Fruit fly (Drosophila melanogaster): ENCODE results near the gene Prosalpha4.
A peak's percentile ranks its signal among the peaks of the same experiment; 100 is the strongest.

The Prosalpha4 gene

DNA sequence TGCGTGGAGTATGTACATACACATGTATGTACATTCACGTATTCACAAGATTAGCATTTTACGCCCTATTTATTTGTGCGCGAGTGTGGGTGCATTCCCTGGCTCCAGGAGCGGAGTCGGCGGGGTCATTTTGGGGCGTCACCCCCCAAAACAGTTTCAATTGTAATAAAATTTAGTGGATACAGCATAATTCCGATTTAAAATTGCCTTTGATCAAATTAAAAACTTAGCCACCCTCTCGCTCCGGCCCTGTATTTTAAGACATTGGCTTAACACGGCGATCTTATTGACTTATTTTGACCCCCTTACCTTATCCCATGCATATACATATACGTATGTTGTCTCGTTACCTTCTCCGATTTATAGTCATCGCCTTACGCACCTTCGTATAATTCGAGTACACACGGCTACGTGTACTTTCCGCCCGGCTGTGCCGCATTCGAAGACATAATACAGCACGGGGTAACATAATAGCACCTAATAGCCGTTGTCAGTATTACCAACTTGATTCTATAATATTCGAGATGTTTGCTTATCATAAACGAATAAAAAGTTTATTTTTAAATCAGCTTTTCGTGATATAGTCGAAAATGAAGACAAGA is 3.4 kb downstream of the Prosalpha4 start (continued):
- TF ChIP-seq CG8944 (GFP tag; optimal IDR thresholded peaks at IDR 0.05) (peak; percentile 86), Fer2 (tag; optimal IDR thresholded peaks at IDR 0.05) (peak; percentile 29), gce (GFP tag; IDR thresholded peaks at IDR 0.05) (peak; percentile 84), Gug (GFP tag; IDR thresholded peaks at IDR 0.05) (peak; percentile 97), HmgZ (tag; optimal IDR thresholded peaks at IDR 0.05) (peak; percentile 27), CG34422 (GFP tag; IDR thresholded peaks at IDR 0.05) (peak; percentile 95), nau (GFP tag; optimal IDR thresholded peaks at IDR 0.05) (peak; percentile 59), fd3F (GFP tag; optimal IDR thresholded peaks at IDR 0.05) (peak; percentile 52), CG14014 (GFP tag; IDR thresholded peaks at IDR 0.05) (peak; percentile 82), D (optimal IDR thresholded peaks at IDR 0.05) (no peak), D (GFP tag; optimal IDR thresholded peaks at IDR 0.05) (peak; percentile 70), corto (GFP tag; optimal IDR thresholded peaks at IDR 0.05) (no peak), CG4282 (GFP tag; optimal IDR thresholded peaks at IDR 0.05) (no peak), ftz-f1 (GFP tag; optimal IDR thresholded peaks at IDR 0.05) (peak; percentile 4), CG15696 (tag; optimal IDR thresholded peaks at IDR 0.05) (peak; percentile 59), CG1603 (tag; optimal IDR thresholded peaks at IDR 0.05) (peak; percentile 86), CG14441 (GFP tag; IDR thresholded peaks at IDR 0.05) (peak; percentile 93), CG1832 (GFP tag; optimal IDR thresholded peaks at IDR 0.05) (no peak), klu (GFP tag; IDR thresholded peaks at IDR 0.05) (peak; percentile 76), CG11456 (GFP tag; IDR thresholded peaks at IDR 0.05) (peak; percentile 94), inv (GFP tag; IDR thresholded peaks at IDR 0.05; ENCODE audit: partially characterized antibody) (0 out of 2 replicates have a peak, but pooled peaks have one; percentile 36), CG3407 (GFP tag; optimal IDR thresholded peaks at IDR 0.05) (peak; percentile 61), sisA (GFP tag; IDR thresholded peaks at IDR 0.05) (peak; percentile 94), Side (GFP tag; optimal IDR thresholded peaks at IDR 0.05) (peak; percentile 81), pb (GFP tag; optimal IDR thresholded peaks at IDR 0.05) (peak; percentile 65), CG17186 (GFP tag; optimal IDR thresholded peaks at IDR 0.05) (peak; percentile 22), CG4820 (GFP tag; optimal IDR thresholded peaks at IDR 0.05) (peak; percentile 79), dmrt99B (tag; optimal IDR thresholded peaks at IDR 0.05) (peak; percentile 86), Atf3 (GFP tag; optimal IDR thresholded peaks at IDR 0.05) (peak; percentile 73), CG1647 (GFP tag; optimal IDR thresholded peaks at IDR 0.05) (peak; percentile 64), Asciz (GFP tag; optimal IDR thresholded peaks at IDR 0.05) (peak; percentile 57), Gsc (GFP tag; IDR thresholded peaks at IDR 0.05) (no peak; the same call in 1 of the 2 replicates), CG4707 (GFP tag; optimal IDR thresholded peaks at IDR 0.05) (peak; percentile 37), gcm (GFP tag; optimal IDR thresholded peaks at IDR 0.05) (peak; percentile 42), CG7357 (GFP tag; IDR thresholded peaks at IDR 0.05) (peak; percentile 80), CG2678 (tag; optimal IDR thresholded peaks at IDR 0.05) (peak; percentile 88), CG10543 (GFP tag; optimal IDR thresholded peaks at IDR 0.05) (peak; percentile 16), jing (GFP tag; optimal IDR thresholded peaks at IDR 0.05) (peak; percentile 70), CG32767 (GFP tag; IDR thresholded peaks at IDR 0.05) (peak; percentile 80; the same call in 1 of the 2 replicates), br (optimal IDR thresholded peaks at IDR 0.05) (no peak), Dref (GFP tag; IDR thresholded peaks at IDR 0.05) (no peak), Trl (optimal IDR thresholded peaks at IDR 0.05) (no peak), Trl (GFP tag; optimal IDR thresholded peaks at IDR 0.05) (peak; percentile 89), CG10366 (GFP tag; IDR thresholded peaks at IDR 0.05) (peak; percentile 94), ewg (GFP tag; optimal IDR thresholded peaks at IDR 0.05) (peak; percentile 66), bsh (GFP tag; optimal IDR thresholded peaks at IDR 0.05) (peak; percentile 50 to 76), hth (optimal IDR thresholded peaks at IDR 0.05) (no peak), pfk (GFP tag; optimal IDR thresholded peaks at IDR 0.05) (no peak), slbo (GFP tag; IDR thresholded peaks at IDR 0.05) (peak; percentile 94), shn (GFP tag; optimal IDR thresholded peaks at IDR 0.05) (peak; percentile 73), amos (GFP tag; IDR thresholded peaks at IDR 0.05; ENCODE audit: partially characterized antibody) (peak; percentile 54)
